Fruit fly (Drosophila melanogaster) whole organism, embryonic: Measurements from ENCODE around the gene gce.

ENCODE experiments used
- ATbp ChIP-seq: fragments of 200-800 bp; sonication (Bioruptor generic); optimal IDR thresholded peaks from 2 replicates; lab custom pipeline; 2017; ENCODE audit warnings: missing biosample characterization, mild to moderate bottlenecking, missing genetic modification characterization, missing genetic modification reagents
- Atf6 ChIP-seq: fragments of 200-800 bp; sonication (Bioruptor generic); IDR thresholded peaks from 2 replicates; pipeline ENCODE4 v1.3.6; 2022; ENCODE audit warnings: missing biosample characterization, missing genetic modification characterization
- B-H2 ChIP-seq: fragments of 200-800 bp; sonication (Bioruptor generic); optimal IDR thresholded peaks from 2 replicates; lab custom pipeline; 2018; ENCODE audit warnings: missing biosample characterization, mild to moderate bottlenecking, missing genetic modification characterization
- Blimp-1 ChIP-seq: fragments of 200-800 bp; sonication (Bioruptor generic); optimal IDR thresholded peaks from 3 replicates; lab custom pipeline; 2018; ENCODE audit warnings: missing biosample characterization, missing genetic modification characterization, mild to moderate bottlenecking, moderate library complexity, missing genetic modification reagents
- CG10565 ChIP-seq: fragments of 200-800 bp; sonication (Bioruptor generic); optimal IDR thresholded peaks from 3 replicates; lab custom pipeline; 2016; ENCODE audit warnings: missing biosample characterization, mild to moderate bottlenecking, missing genetic modification characterization
- CG10979 ChIP-seq: fragments of 200-800 bp; sonication (Bioruptor generic); optimal IDR thresholded peaks from 2 replicates; lab custom pipeline; 2018; ENCODE audit warnings: missing biosample characterization, mild to moderate bottlenecking, missing genetic modification characterization, moderate library complexity
- CG12391 ChIP-seq: fragments of 200-800 bp; sonication (Bioruptor generic); optimal IDR thresholded peaks from 3 replicates; lab custom pipeline; 2018; ENCODE audit warnings: missing biosample characterization, mild to moderate bottlenecking, missing genetic modification characterization, moderate library complexity
- CG14667 ChIP-seq: fragments of 200-800 bp; sonication (Bioruptor generic); IDR thresholded peaks from 2 replicates; pipeline ENCODE4 v1.3.6; 2022; ENCODE audit warnings: missing biosample characterization, missing genetic modification characterization
- CG14710 ChIP-seq: fragments of 200-800 bp; sonication (Bioruptor generic); optimal IDR thresholded peaks from 3 replicates; lab custom pipeline; 2019; ENCODE audit warnings: missing biosample characterization, mild to moderate bottlenecking, missing genetic modification characterization, moderate library complexity
- CG17328 ChIP-seq: fragments of 200-800 bp; sonication (Bioruptor generic); IDR thresholded peaks from 2 replicates; pipeline ENCODE4 v1.3.6; 2022; ENCODE audit warnings: missing biosample characterization, missing genetic modification characterization
- CG2202 ChIP-seq: fragments of 200-800 bp; sonication (Bioruptor generic); optimal IDR thresholded peaks from 2 replicates; lab custom pipeline; 2018; ENCODE audit warnings: missing biosample characterization, mild to moderate bottlenecking, missing genetic modification characterization
- CG2712 ChIP-seq: fragments of 200-800 bp; optimal IDR thresholded peaks from 3 replicates; lab custom pipeline; 2019; ENCODE audit warnings: missing biosample characterization, mild to moderate bottlenecking, missing genetic modification characterization, moderate library complexity
- CG2889 ChIP-seq: fragments of 200-800 bp; sonication (Bioruptor generic); IDR thresholded peaks from 3 replicates; pipeline ENCODE4 v1.3.6; 2022; ENCODE audit warnings: missing biosample characterization, missing genetic modification characterization
- CG31441 ChIP-seq: fragments of 200-800 bp; sonication (Bioruptor generic); IDR thresholded peaks from 2 replicates; pipeline ENCODE4 v1.3.6; 2022; ENCODE audit warnings: missing biosample characterization, missing genetic modification characterization
- CG4424 ChIP-seq: fragments of 200-800 bp; sonication (Bioruptor generic); optimal IDR thresholded peaks from 3 replicates; lab custom pipeline; 2016; ENCODE audit warnings: missing biosample characterization, missing genetic modification characterization
- CG6654 ChIP-seq: fragments of 200-800 bp; sonication (Bioruptor generic); optimal IDR thresholded peaks from 2 replicates; lab custom pipeline; 2017; ENCODE audit warnings: missing biosample characterization, mild to moderate bottlenecking, missing genetic modification characterization
- CG6765 ChIP-seq: fragments of 200-800 bp; sonication (Bioruptor generic); optimal IDR thresholded peaks from 3 replicates; lab custom pipeline; 2017; ENCODE audit warnings: missing biosample characterization, mild to moderate bottlenecking, missing genetic modification characterization
- CG8388 ChIP-seq: fragments of 200-800 bp; sonication (Bioruptor generic); optimal IDR thresholded peaks from 2 replicates; lab custom pipeline; 2019; ENCODE audit warnings: missing biosample characterization, mild to moderate bottlenecking, missing genetic modification characterization, moderate library complexity
- CG9932 ChIP-seq: fragments of 200-800 bp; sonication (Bioruptor generic); IDR thresholded peaks from 2 replicates; pipeline ENCODE4 v1.3.6; 2022; ENCODE audit warnings: missing biosample characterization, missing genetic modification characterization
- CoRest ChIP-seq: fragments of 200-800 bp; sonication (Bioruptor generic); optimal IDR thresholded peaks from 3 replicates; lab custom pipeline; 2018; ENCODE audit warnings: missing biosample characterization, mild to moderate bottlenecking, missing genetic modification characterization, moderate library complexity
- CrebB ChIP-seq: fragments of 200-800 bp; sonication (Bioruptor generic); optimal IDR thresholded peaks from 3 replicates; lab custom pipeline; 2018; ENCODE audit warnings: missing biosample characterization, mild to moderate bottlenecking, missing genetic modification characterization
- Ets97D ChIP-seq: fragments of 200-800 bp; sonication (Bioruptor generic); optimal IDR thresholded peaks from 3 replicates; lab custom pipeline; 2016; ENCODE audit warnings: missing biosample characterization, missing genetic modification characterization
- Fer2 ChIP-seq: fragments of 200-800 bp; sonication (Bioruptor generic); optimal IDR thresholded peaks from 2 replicates; lab custom pipeline; 2018; ENCODE audit warnings: missing biosample characterization, mild to moderate bottlenecking, missing genetic modification characterization, moderate library complexity
- GATAe ChIP-seq: fragments of 200-800 bp; sonication (Bioruptor generic); conservative IDR thresholded peaks from 2 replicates; pipeline ENCODE4 v1.3.6; 2022; ENCODE audit warnings: missing biosample characterization, missing genetic modification characterization
- H2.0 ChIP-seq: fragments of 200-800 bp; sonication (Bioruptor generic); IDR thresholded peaks from 2 replicates; pipeline ENCODE4 v1.3.6; 2022; ENCODE audit warnings: missing biosample characterization, missing genetic modification characterization
- HLH3B ChIP-seq: fragments of 200-800 bp; sonication (Bioruptor generic); IDR thresholded peaks from 2 replicates; pipeline ENCODE4 v1.3.6; 2022; ENCODE audit warnings: missing biosample characterization, missing genetic modification characterization
- Hand ChIP-seq: fragments of 200-800 bp; sonication (Bioruptor generic); optimal IDR thresholded peaks from 2 replicates; lab custom pipeline; 2017; ENCODE audit warnings: mild to moderate bottlenecking, missing biosample characterization, missing genetic modification reagents, missing genetic modification characterization
- Hr3 ChIP-seq: fragments of 200-800 bp; sonication (Bioruptor generic); optimal IDR thresholded peaks from 3 replicates; lab custom pipeline; 2016; ENCODE audit warnings: missing biosample characterization, missing genetic modification characterization
- Jarid2 ChIP-seq: fragments of 200-800 bp; sonication (Bioruptor generic); optimal IDR thresholded peaks from 3 replicates; lab custom pipeline; 2017; ENCODE audit warnings: mild to moderate bottlenecking, missing biosample characterization, missing genetic modification reagents, missing genetic modification characterization
- Mad ChIP-seq: fragments of 200-800 bp; sonication (Bioruptor generic); optimal IDR thresholded peaks from 2 replicates; lab custom pipeline; 2016; ENCODE audit warnings: missing biosample characterization, missing genetic modification characterization
- NC2α ChIP-seq: fragments of 200-800 bp; sonication (Bioruptor generic); optimal IDR thresholded peaks from 2 replicates; lab custom pipeline; 2016; ENCODE audit warnings: missing biosample characterization, missing genetic modification characterization
- al ChIP-seq: fragments of 200-800 bp; sonication (Bioruptor generic); IDR thresholded peaks from 2 replicates; pipeline ENCODE4 v1.3.6; 2022; ENCODE audit warnings: missing biosample characterization, missing genetic modification characterization
- ato ChIP-seq: fragments of 200-800 bp; sonication (Bioruptor generic); IDR thresholded peaks from 2 replicates; pipeline ENCODE4 v1.3.6; 2022; ENCODE audit warnings: missing biosample characterization, missing genetic modification characterization; ENCODE audit not compliant: partially characterized antibody
- bsh ChIP-seq, 2 experiments: fragments of 200-800 bp; sonication (Bioruptor generic); optimal IDR thresholded peaks; 2 replicates each; lab custom pipeline; 2017 to 2018; ENCODE audit warnings: mild to moderate bottlenecking in 2 of 2, missing biosample characterization in 2 of 2, missing genetic modification characterization in 2 of 2, moderate library complexity in 1 of 2
- chinmo ChIP-seq: fragments of 200-800 bp; sonication (Bioruptor generic); IDR thresholded peaks from 4 replicates; pipeline ENCODE4 v1.3.6; 2022; ENCODE audit warnings: missing biosample characterization, missing genetic modification characterization; ENCODE audit not compliant: partially characterized antibody
- chn ChIP-seq: fragments of 200-800 bp; sonication (Bioruptor generic); optimal IDR thresholded peaks from 2 replicates; lab custom pipeline; 2016; ENCODE audit warnings: missing biosample characterization, missing genetic modification characterization
- exex ChIP-seq: fragments of 200-800 bp; sonication (Bioruptor generic); optimal IDR thresholded peaks from 4 replicates; lab custom pipeline; 2018; ENCODE audit warnings: missing biosample characterization, mild to moderate bottlenecking, missing genetic modification characterization, moderate library complexity
- fd3F ChIP-seq: fragments of 200-800 bp; sonication (Bioruptor generic); optimal IDR thresholded peaks from 2 replicates; lab custom pipeline; 2018; ENCODE audit warnings: missing biosample characterization, mild to moderate bottlenecking, missing genetic modification characterization, moderate library complexity
- gsb ChIP-seq: fragments of 200-800 bp; sonication (Bioruptor generic); IDR thresholded peaks from 2 replicates; pipeline ENCODE4 v1.3.6; 2022; ENCODE audit warnings: missing biosample characterization, missing genetic modification characterization
- lilli ChIP-seq: fragments of 200-800 bp; sonication (Bioruptor generic); optimal IDR thresholded peaks from 3 replicates; lab custom pipeline; 2016; ENCODE audit warnings: missing biosample characterization, missing genetic modification characterization
- lola ChIP-seq, 3 experiments: fragments of >200 bp in 2 of 3; fragments of 200-800 bp in 1 of 3; sonication (Bioruptor generic) in 1 of 3; optimal IDR thresholded peaks; 2 replicates each; lab custom pipeline; 2017 to 2019; ENCODE audit warnings: missing biosample characterization in 3 of 3, missing genetic modification characterization in 3 of 3, mild to moderate bottlenecking in 1 of 3, moderate library complexity in 1 of 3
- mirr ChIP-seq: fragments of 200-800 bp; sonication (Bioruptor generic); optimal IDR thresholded peaks from 3 replicates; lab custom pipeline; 2018; ENCODE audit warnings: missing biosample characterization, mild to moderate bottlenecking, missing genetic modification characterization
- nmo ChIP-seq: fragments of 200-800 bp; sonication (Bioruptor generic); optimal IDR thresholded peaks from 2 replicates; lab custom pipeline; 2018; ENCODE audit warnings: missing biosample characterization, mild to moderate bottlenecking, missing genetic modification characterization, moderate library complexity
- sc ChIP-seq, 3 experiments: fragments of >200 bp in 2 of 3; fragments of 200-800 bp in 1 of 3; sonication (Bioruptor generic) in 1 of 3; optimal IDR thresholded peaks; 2 replicates in 2 of 3; 3 replicates in 1 of 3; lab custom pipeline; 2017; ENCODE audit warnings: mild to moderate bottlenecking in 1 of 3, missing biosample characterization in 1 of 3, missing genetic modification characterization in 1 of 3, missing genetic modification reagents in 1 of 3
- sd ChIP-seq: fragments of 200-800 bp; sonication (Bioruptor generic); optimal IDR thresholded peaks from 3 replicates; lab custom pipeline; 2018; ENCODE audit warnings: missing biosample characterization, mild to moderate bottlenecking, missing genetic modification characterization, moderate library complexity
- seq ChIP-seq: fragments of 200-800 bp; sonication (Bioruptor generic); IDR thresholded peaks from 2 replicates; pipeline ENCODE4 v1.3.6; 2022; ENCODE audit warnings: missing biosample characterization, missing genetic modification characterization
- sna ChIP-seq: fragments of 200-800 bp; sonication (Bioruptor generic); IDR thresholded peaks from 2 replicates; pipeline ENCODE4 v1.3.6; 2022; ENCODE audit warnings: missing biosample characterization, missing genetic modification characterization; ENCODE audit not compliant: partially characterized antibody
- stc ChIP-seq: fragments of 200-800 bp; sonication (Bioruptor generic); IDR thresholded peaks from 2 replicates; pipeline ENCODE4 v1.3.6; 2022; ENCODE audit warnings: missing biosample characterization, missing genetic modification characterization
- zfh1 ChIP-seq: fragments of 200-800 bp; sonication (Bioruptor generic); IDR thresholded peaks from 3 replicates; pipeline ENCODE4 v1.3.6; 2022; ENCODE audit warnings: missing biosample characterization, missing genetic modification characterization

gce gene

DNA sequence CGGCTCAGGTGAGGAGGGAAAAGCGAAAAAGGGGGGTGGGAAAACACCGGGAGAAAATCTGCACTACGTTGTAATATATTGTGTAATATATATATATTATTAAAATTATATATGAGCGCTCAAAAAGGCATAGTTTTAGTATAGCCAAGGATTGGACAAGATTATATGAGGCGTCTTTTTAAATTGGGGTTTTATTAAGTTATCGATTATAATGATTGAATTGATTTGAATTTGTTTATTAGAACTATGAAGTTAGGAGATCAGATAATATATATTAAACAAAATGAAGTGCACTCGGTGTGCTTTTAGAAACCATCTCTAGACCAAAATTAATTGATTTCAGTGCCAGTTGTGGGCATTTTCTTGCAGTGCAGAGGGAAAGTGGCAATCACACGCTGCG is 66.1 kb downstream of the gce start (continued):
- TF ChIP-seq fd3F (GFP tag; lab: Kevin White, UChicago) (no peak), chn (GFP tag; lab: Kevin White, UChicago) (no peak), zfh1 (GFP tag; lab: Robert Waterston, UW) (no peak), GATAe (GFP tag; lab: Robert Waterston, UW) (no peak), sd (tag; lab: Kevin White, UChicago) (no peak), al (no peak), ato (no peak), Atf6 (GFP tag; lab: Robert Waterston, UW) (no peak), sc (optimal IDR thresholded peaks at IDR 0.05; lab: Kevin White, UChicago) (no peak), sc (GFP tag; optimal IDR thresholded peaks at IDR 0.05; lab: Kevin White, UChicago) (no peak), bsh (GFP tag; optimal IDR thresholded peaks at IDR 0.05; lab: Kevin White, UChicago) (peak in 1 of 2 experiments; percentile 8), exex (no peak), CG2202 (tag; lab: Kevin White, UChicago) (no peak), NC2α (GFP tag; lab: Kevin White, UChicago) (no peak), H2.0 (GFP tag; lab: Robert Waterston, UW) (no peak), CG12391 (tag; lab: Kevin White, UChicago) (peak; percentile 22), gsb (no peak), CG2712 (tag; lab: Kevin White, UChicago) (peak; percentile 28), CG4424 (GFP tag; lab: Kevin White, UChicago) (no peak), CrebB (tag; lab: Kevin White, UChicago) (no peak), lola (GFP tag; optimal IDR thresholded peaks at IDR 0.05; lab: Kevin White, UChicago) (peak in 1 of 3 experiments; percentile 46), CG31441 (GFP tag; lab: Robert Waterston, UW) (0 out of 2 replicates have a peak, but pooled peaks have one; percentile 12), CoRest (tag; lab: Kevin White, UChicago) (peak; percentile 38), mirr (GFP tag; lab: Kevin White, UChicago) (no peak), HLH3B (GFP tag; lab: Robert Waterston, UW) (no peak), Mad (no peak), lilli (GFP tag; lab: Kevin White, UChicago) (no peak), stc (GFP tag; lab: Robert Waterston, UW) (no peak), seq (no peak), Blimp-1 (peak; percentile 37), nmo (GFP tag; lab: Kevin White, UChicago) (peak; percentile 48), Hand (GFP tag; lab: Kevin White, UChicago) (no peak), CG10979 (tag; lab: Kevin White, UChicago) (peak; percentile 54), CG10565 (GFP tag; lab: Kevin White, UChicago) (no peak), CG6654 (GFP tag; lab: Kevin White, UChicago) (no peak), CG14667 (GFP tag; lab: Robert Waterston, UW) (no peak), CG14710 (tag; lab: Kevin White, UChicago) (peak; percentile 31), CG17328 (no peak), CG2889 (GFP tag; lab: Robert Waterston, UW) (no peak), ATbp (GFP tag; lab: Kevin White, UChicago) (peak; percentile 9), sna (no peak), B-H2 (GFP tag; lab: Kevin White, UChicago) (no peak), Jarid2 (no peak), chinmo (GFP tag; lab: Robert Waterston, UW) (no peak), Ets97D (GFP tag; lab: Kevin White, UChicago) (no peak), Fer2 (tag; lab: Kevin White, UChicago) (no peak), CG8388 (GFP tag; lab: Kevin White, UChicago) (peak; percentile 12), Hr3 (GFP tag; lab: Kevin White, UChicago) (peak; percentile 3), CG6765 (GFP tag; lab: Kevin White, UChicago) (no peak), CG9932 (no peak)
